Worm (Caenorhabditis elegans) whole organism, early embryonic: ENCODE measurements around the gene VF13D12L.3.
"Not testable (repeated sequence)": the region's sequence is repeated elsewhere in the genome, so short reads cannot be mapped to it uniquely, and the experiment has no call there.

Experiments used
- B0310.2 ChIP-seq: sonication (generic microtip); optimal IDR thresholded peaks from 2 replicates; lab custom pipeline; 2016; ENCODE audit warnings: mild to moderate bottlenecking, missing genetic modification characterization, missing compliant biosample characterization
- F13C5.2 ChIP-seq: sonication (generic microtip); optimal IDR thresholded peaks from 2 replicates; lab custom pipeline; 2017; ENCODE audit warnings: mild to moderate bottlenecking, missing genetic modification characterization, inconsistent platforms, missing compliant biosample characterization
- aly-1 ChIP-seq: sonication (generic microtip); optimal IDR thresholded peaks from 2 replicates; lab custom pipeline; 2016; ENCODE audit warnings: missing genetic modification characterization, missing compliant biosample characterization
- ama-1 ChIP-seq: fragments of 150-350 bp; optimal IDR thresholded peaks from 2 replicates; lab custom pipeline; 2014
- ceh-13 ChIP-seq: fragments of 200-800 bp; sonication (Bioruptor generic); optimal IDR thresholded peaks from 2 replicates; lab custom pipeline; 2018; ENCODE audit warnings: mild to moderate bottlenecking, missing genetic modification characterization, missing compliant biosample characterization
- ceh-36 ChIP-seq: sonication (generic microtip); optimal IDR thresholded peaks from 2 replicates; lab custom pipeline; 2016; ENCODE audit warnings: missing genetic modification characterization, inconsistent platforms, missing compliant biosample characterization
- ets-7 ChIP-seq: sonication (generic microtip); optimal IDR thresholded peaks from 2 replicates; lab custom pipeline; 2016; ENCODE audit warnings: missing genotype, missing genetic modification characterization, missing compliant biosample characterization
- flt-1 ChIP-seq: fragments of 200-800 bp; sonication (Bioruptor generic); IDR thresholded peaks from 2 replicates; pipeline ENCODE4 v1.3.6; 2022; ENCODE audit warnings: missing genetic modification characterization, missing compliant biosample characterization
- hmbx-1 ChIP-seq: sonication (generic microtip); optimal IDR thresholded peaks from 2 replicates; lab custom pipeline; 2016; ENCODE audit warnings: mild to moderate bottlenecking, missing genetic modification characterization, missing compliant biosample characterization
- hmg-4 ChIP-seq: fragments of 200-800 bp; sonication (Bioruptor generic); optimal IDR thresholded peaks from 2 replicates; lab custom pipeline; 2018; ENCODE audit warnings: mild to moderate bottlenecking, missing genetic modification characterization, missing compliant biosample characterization
- hnd-1 ChIP-seq: sonication (generic microtip); optimal IDR thresholded peaks from 2 replicates; lab custom pipeline; 2016; ENCODE audit warnings: missing genetic modification characterization, missing compliant biosample characterization
- pes-1 ChIP-seq: fragments of 200-800 bp; sonication (Bioruptor generic); IDR thresholded peaks from 2 replicates; pipeline ENCODE4 v1.3.6; 2022; ENCODE audit warnings: missing genetic modification reagents, missing genetic modification characterization, missing compliant biosample characterization
- scrt-1 ChIP-seq: fragments of 200-800 bp; sonication (Bioruptor generic); IDR thresholded peaks from 2 replicates; pipeline ENCODE4 v1.3.6; 2022; ENCODE audit warnings: missing genetic modification characterization, missing compliant biosample characterization
- sea-1 ChIP-seq: fragments of 200-800 bp; sonication (Bioruptor generic); conservative IDR thresholded peaks from 2 replicates; pipeline ENCODE4 v1.3.6; 2022; ENCODE audit warnings: missing genetic modification characterization, missing compliant biosample characterization
- tbx-11 ChIP-seq: fragments of 200-800 bp; sonication (Bioruptor generic); IDR thresholded peaks from 2 replicates; pipeline ENCODE4 v1.3.6; 2022; ENCODE audit warnings: missing genetic modification characterization, missing compliant biosample characterization
- tbx-37 ChIP-seq: fragments of 200-800 bp; sonication (Bioruptor generic); conservative IDR thresholded peaks from 2 replicates; pipeline ENCODE4 v1.3.6; 2022; ENCODE audit warnings: missing genetic modification reagents, missing genetic modification characterization, missing compliant biosample characterization
- tra-4 ChIP-seq: sonication (generic microtip); optimal IDR thresholded peaks from 2 replicates; lab custom pipeline; 2017; ENCODE audit warnings: missing genetic modification characterization, missing compliant biosample characterization

Gene VF13D12L.3

ce11 chrII:11688011-11688410, 17.8 kb upstream of the VF13D12L.3 start:
- TF ChIP-seq B0310.2 (tag; lab: Kevin White, UChicago) (no peak), sea-1 (GFP tag; lab: Robert Waterston, UW) (no peak), tbx-11 (GFP tag; lab: Robert Waterston, UW) (no peak), scrt-1 (no peak), ama-1 (lab: Kevin White, UChicago) (no peak), flt-1 (GFP tag; lab: Robert Waterston, UW) (no peak), F13C5.2 (tag; lab: Kevin White, UChicago) (no peak), hmbx-1 (tag; lab: Kevin White, UChicago) (no peak), ets-7 (tag; lab: Kevin White, UChicago) (no peak), hnd-1 (tag; lab: Kevin White, UChicago) (no peak), tbx-37 (no peak), pes-1 (GFP tag; lab: Robert Waterston, UW) (no peak), aly-1 (tag; lab: Kevin White, UChicago) (no peak), tra-4 (tag; lab: Kevin White, UChicago) (no peak), ceh-36 (no peak)

ce11 chrII:11688643-11689042, 17.2 kb upstream of the VF13D12L.3 start, which contains the start of gene kel-1:
TSS of gene kel-1 (plus strand) at chrII:11688943.
- TF ChIP-seq hmg-4 (GFP tag; lab: Kevin White, UChicago) (no peak), flt-1 (GFP tag; lab: Robert Waterston, UW) (no peak), hnd-1 (tag; lab: Kevin White, UChicago) (no peak), tbx-11 (GFP tag; lab: Robert Waterston, UW) (no peak), aly-1 (tag; lab: Kevin White, UChicago) (no peak), tbx-37 (no peak), ceh-36 (no peak)

ce11 chrII:11689941-11690340, 15.9 kb upstream of the VF13D12L.3 start:
- TF ChIP-seq aly-1 (tag; lab: Kevin White, UChicago) = no peak
- TF ChIP-seq hmg-4 (GFP tag; lab: Kevin White, UChicago) = no peak
- no peak for TF ChIP-seq tbx-11 (GFP tag; lab: Robert Waterston, UW)
- TF ChIP-seq sea-1 (GFP tag; lab: Robert Waterston, UW) = no peak
- TF ChIP-seq B0310.2 (tag; lab: Kevin White, UChicago) = no peak
- no peak for TF ChIP-seq pes-1 (GFP tag; lab: Robert Waterston, UW)
- no peak for TF ChIP-seq ama-1 (lab: Kevin White, UChicago)
- TF ChIP-seq tra-4 (tag; lab: Kevin White, UChicago) = no peak
- no peak for TF ChIP-seq tbx-37
- no peak for TF ChIP-seq ceh-36
- TF ChIP-seq hnd-1 (tag; lab: Kevin White, UChicago) = no peak
- TF ChIP-seq flt-1 (GFP tag; lab: Robert Waterston, UW) = no peak
- no peak for TF ChIP-seq hmbx-1 (tag; lab: Kevin White, UChicago)
- TF ChIP-seq ceh-13 (GFP tag; lab: Kevin White, UChicago) = no peak
- TF ChIP-seq F13C5.2 (tag; lab: Kevin White, UChicago) = no peak
- no peak for TF ChIP-seq ets-7 (tag; lab: Kevin White, UChicago)

- TF ChIP-seq scrt-1 (no peak), F13C5.2 (tag; lab: Kevin White, UChicago) (no peak), ceh-13 (GFP tag; lab: Kevin White, UChicago) (no peak), hmg-4 (GFP tag; lab: Kevin White, UChicago) (no peak), sea-1 (GFP tag; lab: Robert Waterston, UW) (no peak), tbx-37 (no peak), tbx-11 (GFP tag; lab: Robert Waterston, UW) (no peak), tra-4 (tag; lab: Kevin White, UChicago) (no peak)
These were observed 14.9 kb upstream of the VF13D12L.3 start for ce11 chrII:11690868-11691267.

ce11 chrII:11694432-11694831, 11.4 kb upstream of the VF13D12L.3 start:
- peak; percentile 32; the same call in 1 of the 2 replicates for TF ChIP-seq pes-1 (GFP tag; lab: Robert Waterston, UW)
- peak; percentile 65 for TF ChIP-seq F13C5.2 (tag; lab: Kevin White, UChicago)
- TF ChIP-seq tra-4 (tag; lab: Kevin White, UChicago) = no peak

DNA sequence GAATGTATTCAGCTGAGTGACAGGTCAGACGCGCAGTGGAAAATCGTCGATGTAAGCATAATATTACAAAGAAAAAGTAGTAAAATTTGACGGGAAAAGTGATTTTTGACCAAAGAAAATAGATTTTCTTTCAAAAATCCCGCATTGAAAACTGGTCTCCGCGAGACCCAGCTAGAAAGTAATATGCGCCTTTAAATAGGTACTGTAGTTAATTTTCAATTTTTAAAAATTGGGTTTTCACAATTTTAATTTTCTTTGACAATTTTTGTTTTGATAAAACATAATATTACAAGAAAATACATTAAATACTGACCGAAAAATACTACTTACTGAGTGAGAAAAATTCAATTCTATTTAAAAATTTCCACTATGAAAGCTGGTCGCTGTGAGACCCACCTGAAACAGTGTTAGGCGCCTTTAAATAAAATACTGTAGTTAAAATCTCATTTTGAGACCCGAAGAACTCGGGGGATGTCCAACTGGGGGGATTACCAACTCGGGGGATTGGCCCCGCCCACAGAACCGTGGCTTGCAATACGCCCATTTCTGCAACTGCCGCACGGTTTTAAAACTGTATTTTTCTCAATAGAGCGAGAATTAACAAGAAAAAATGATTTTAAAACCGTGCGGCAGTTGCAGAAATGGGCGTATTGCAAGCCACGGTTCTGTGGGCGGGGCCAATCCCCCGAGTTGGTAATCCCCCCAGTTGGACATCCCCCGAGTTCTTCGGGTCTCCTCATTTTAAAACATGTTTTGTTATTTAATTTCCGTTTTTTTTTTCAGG, 10.5 kb upstream of the VF13D12L.3 start, which contains the start of gene tars-1:
Gene tars-1, minus strand, starts transcription at position 497 of the 784 bp plus-strand sequence.
- TF ChIP-seq scrt-1; ama-1 (lab: Kevin White, UChicago); hnd-1 (tag; lab: Kevin White, UChicago): not testable (repeated sequence)

ce11 chrII:11695945-11696270, 9.9 kb upstream of the VF13D12L.3 start, which contains the start of gene xpf-1:
TSS of gene xpf-1 (plus strand) at chrII:11696171.
- TF ChIP-seq hmbx-1 (tag; lab: Kevin White, UChicago) (no peak), F13C5.2 (tag; lab: Kevin White, UChicago) (no peak), tbx-37 (no peak), ama-1 (lab: Kevin White, UChicago) (no peak), sea-1 (GFP tag; lab: Robert Waterston, UW) (no peak), tbx-11 (GFP tag; lab: Robert Waterston, UW) (no peak), B0310.2 (tag; lab: Kevin White, UChicago) (no peak), scrt-1 (no peak), tra-4 (tag; lab: Kevin White, UChicago) (no peak), hmg-4 (GFP tag; lab: Kevin White, UChicago) (no peak), pes-1 (GFP tag; lab: Robert Waterston, UW) (no peak), flt-1 (GFP tag; lab: Robert Waterston, UW) (no peak), ets-7 (tag; lab: Kevin White, UChicago) (no peak)
